Fruit fly (Drosophila melanogaster): ENCODE results near the gene p53.

- no peak for TF ChIP-seq CG8478 (optimal IDR thresholded peaks at IDR 0.05)
- TF ChIP-seq CTCF (optimal IDR thresholded peaks at IDR 0.05), result no peak
Measured at dm6 chr3R:23088252-23088651, 34.4 kb upstream of the p53 start.
